Worm (Caenorhabditis elegans) whole organism, young adult: ENCODE data around the gene rdl-1.

Experiments
- F39B2.1 ChIP-seq: fragments of 200-800 bp; sonication (Bioruptor generic); IDR thresholded peaks from 2 replicates; pipeline ENCODE4 v1.3.6; 2022; ENCODE audit warnings: missing genetic modification reagents, missing genetic modification characterization, missing compliant biosample characterization
- Y67H2A.10 ChIP-seq: fragments of 200-800 bp; sonication (Bioruptor generic); conservative IDR thresholded peaks from 2 replicates; pipeline ENCODE4 v1.3.6; 2022; ENCODE audit warnings: missing genetic modification reagents, missing genetic modification characterization, missing compliant biosample characterization
- attf-3 ChIP-seq: fragments of 200-800 bp; sonication (Bioruptor generic); conservative IDR thresholded peaks from 2 replicates; pipeline ENCODE4 v1.3.6; 2022; ENCODE audit warnings: missing genetic modification reagents, missing genetic modification characterization, missing compliant biosample characterization
- ceh-40 ChIP-seq: fragments of 200-800 bp; sonication (Bioruptor generic); IDR thresholded peaks from 2 replicates; pipeline ENCODE4 v1.3.6; 2022; ENCODE audit warnings: missing genetic modification characterization, missing compliant biosample characterization
- ceh-79 ChIP-seq: sonication (generic microtip); optimal IDR thresholded peaks from 2 replicates; lab custom pipeline; 2017; ENCODE audit warnings: mild to moderate bottlenecking, missing genetic modification characterization, missing compliant biosample characterization
- efl-1 ChIP-seq: fragments of 150-350 bp; optimal IDR thresholded peaks from 2 replicates; lab custom pipeline; 2014; ENCODE audit warnings: missing biosample characterization, missing genetic modification reagents, missing genetic modification characterization
- ekl-4 ChIP-seq: fragments of 200-800 bp; sonication (Bioruptor generic); IDR thresholded peaks from 2 replicates; pipeline ENCODE4 v1.3.6; 2022; ENCODE audit warnings: missing genetic modification reagents, missing genetic modification characterization, missing compliant biosample characterization
- sea-2 ChIP-seq: fragments of 200-800 bp; sonication (Bioruptor generic); IDR thresholded peaks from 2 replicates; pipeline ENCODE4 v1.3.6; 2022; ENCODE audit warnings: missing genetic modification characterization, missing compliant biosample characterization
- somi-1 ChIP-seq: fragments of 200-800 bp; sonication (Bioruptor generic); optimal IDR thresholded peaks from 2 replicates; lab custom pipeline; 2018; ENCODE audit warnings: mild to moderate bottlenecking, missing genetic modification characterization, missing compliant biosample characterization
- unc-62 ChIP-seq: fragments of 150-350 bp; optimal IDR thresholded peaks from 2 replicates; lab custom pipeline; 2014; ENCODE audit warnings: missing biosample characterization, missing genetic modification reagents, missing genetic modification characterization

DNA sequence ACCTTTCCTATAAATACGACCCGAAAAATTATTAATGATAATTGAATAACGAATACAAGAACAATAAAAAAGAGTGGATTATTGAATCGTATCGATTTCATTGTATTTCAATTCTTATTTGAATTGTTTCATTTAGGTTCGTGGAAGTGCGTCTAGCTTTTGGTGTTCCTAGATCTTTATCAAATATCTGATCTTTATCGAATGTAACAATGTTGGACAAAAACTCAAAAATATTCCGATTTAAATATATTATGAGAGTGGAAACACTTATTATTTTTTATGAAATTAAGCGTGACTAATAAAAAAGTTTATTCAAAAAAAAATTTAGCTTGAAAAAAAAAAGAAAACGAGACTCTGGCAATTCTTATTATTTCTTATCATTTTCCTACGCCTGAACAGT is 38.1 kb downstream of the rdl-1 start, which contains the start of the genes C50F7.9 and C50F7.3:
- TF ChIP-seq attf-3 (GFP tag; lab: Robert Waterston, UW) (no peak), Y67H2A.10 (GFP tag; lab: Robert Waterston, UW) (no peak), unc-62 (no peak), ceh-79 (tag; lab: Kevin White, UChicago) (no peak), ekl-4 (GFP tag; lab: Robert Waterston, UW) (no peak), sea-2 (GFP tag; lab: Robert Waterston, UW) (no peak), efl-1 (GFP tag; lab: Kevin White, UChicago) (no peak), F39B2.1 (GFP tag; lab: Robert Waterston, UW) (no peak), somi-1 (GFP tag; lab: Kevin White, UChicago) (no peak), ceh-40 (GFP tag; lab: Robert Waterston, UW) (no peak)
